Worm (Caenorhabditis elegans) whole organism, L4 larva: Measurements from ENCODE around the gene nstp-7.
A peak's percentile ranks its signal among the peaks of the same experiment; 100 is the strongest.

Experiments used
- F10B5.3 ChIP-seq: sonication (generic microtip); optimal IDR thresholded peaks from 2 replicates; lab custom pipeline; 2016; ENCODE audit warnings: mild to moderate bottlenecking, missing genetic modification characterization, missing compliant biosample characterization
- F26F4.8 ChIP-seq: fragments of 200-800 bp; sonication (Bioruptor generic); conservative IDR thresholded peaks from 2 replicates; pipeline ENCODE4 v1.3.6; 2022; ENCODE audit warnings: missing genetic modification characterization, missing compliant biosample characterization
- R02D3.7 ChIP-seq: fragments of 150-350 bp; sonication (generic microtip); optimal IDR thresholded peaks from 3 replicates; lab custom pipeline; 2014; ENCODE audit warnings: missing biosample characterization, missing genetic modification characterization
- T20F7.1 ChIP-seq: fragments of 200-800 bp; sonication (Bioruptor generic); optimal IDR thresholded peaks from 2 replicates; lab custom pipeline; 2018; ENCODE audit warnings: mild to moderate bottlenecking, missing genetic modification characterization, missing compliant biosample characterization
- T26A8.4 ChIP-seq: fragments of 200-800 bp; sonication (Bioruptor generic); IDR thresholded peaks from 2 replicates; pipeline ENCODE4 v1.3.6; 2022; ENCODE audit warnings: missing genetic modification characterization, missing compliant biosample characterization
- Y75B8A.6 ChIP-seq: fragments of 200-800 bp; sonication (Bioruptor generic); IDR thresholded peaks from 2 replicates; pipeline ENCODE4 v1.3.6; 2022; ENCODE audit warnings: missing genetic modification reagents, missing genetic modification characterization, missing compliant biosample characterization
- ZK546.5 ChIP-seq, 2 experiments: sonication (generic microtip); optimal IDR thresholded peaks; 2 replicates each; lab custom pipeline; 2017; ENCODE audit warnings: missing biosample characterization in 2 of 2, missing genetic modification characterization in 2 of 2
- ceh-20 ChIP-seq: fragments of 200-800 bp; sonication (Bioruptor generic); IDR thresholded peaks from 2 replicates; pipeline ENCODE4 v1.3.6; 2022; ENCODE audit warnings: missing genetic modification reagents, missing genetic modification characterization, missing compliant biosample characterization
- ceh-32 ChIP-seq: sonication (generic microtip); optimal IDR thresholded peaks from 2 replicates; lab custom pipeline; 2016; ENCODE audit warnings: mild to moderate bottlenecking, missing genetic modification characterization, missing compliant biosample characterization; ENCODE audit not compliant: poor library complexity
- ceh-82 ChIP-seq: sonication (generic microtip); optimal IDR thresholded peaks from 2 replicates; lab custom pipeline; 2017; ENCODE audit warnings: missing biosample characterization, missing genetic modification characterization
- cey-2 ChIP-seq: sonication (generic microtip); optimal IDR thresholded peaks from 3 replicates; lab custom pipeline; 2017; ENCODE audit warnings: missing genetic modification characterization, mild to moderate bottlenecking, missing compliant biosample characterization, antibody characterized with exemption, borderline replicate concordance; ENCODE audit not compliant: insufficient read depth
- daf-16 ChIP-seq, 3 experiments: sonication (generic microtip); optimal IDR thresholded peaks; 2 replicates each; lab custom pipeline; 2016 to 2017; ENCODE audit warnings: missing genetic modification characterization in 3 of 3, missing genetic modification reagents in 3 of 3, mild to moderate bottlenecking in 2 of 3, missing compliant biosample characterization in 2 of 3, missing biosample characterization in 1 of 3, moderate library complexity in 1 of 3
- dmd-6 ChIP-seq: fragments of 200-800 bp; sonication (Bioruptor generic); IDR thresholded peaks from 2 replicates; pipeline ENCODE4 v1.3.6; 2022; ENCODE audit warnings: missing genetic modification reagents, missing genetic modification characterization, missing compliant biosample characterization
- dmd-8 ChIP-seq: fragments of 200-800 bp; sonication (Bioruptor generic); IDR thresholded peaks from 2 replicates; pipeline ENCODE4 v1.3.6; 2022; ENCODE audit warnings: missing genetic modification characterization, missing compliant biosample characterization
- dpl-1 ChIP-seq: fragments of 150-350 bp; optimal IDR thresholded peaks from 2 replicates; lab custom pipeline; 2014; ENCODE audit warnings: missing biosample characterization, missing genetic modification reagents, missing genetic modification characterization
- duxl-1 ChIP-seq: sonication (generic microtip); optimal IDR thresholded peaks from 2 replicates; lab custom pipeline; 2016; ENCODE audit warnings: mild to moderate bottlenecking, missing genetic modification characterization, moderate library complexity, missing compliant biosample characterization; ENCODE audit not compliant: poor library complexity
- dve-1 ChIP-seq: sonication (generic microtip); optimal IDR thresholded peaks from 2 replicates; lab custom pipeline; 2017; ENCODE audit warnings: antibody characterized with exemption, mild to moderate bottlenecking, missing genetic modification characterization, missing compliant biosample characterization; ENCODE audit not compliant: insufficient read depth
- egl-27 ChIP-seq: sonication (generic microtip); optimal IDR thresholded peaks from 3 replicates; lab custom pipeline; 2017; ENCODE audit warnings: missing biosample characterization, missing genetic modification reagents, missing genetic modification characterization
- egl-43 ChIP-seq: fragments of 200-800 bp; sonication (Bioruptor generic); IDR thresholded peaks from 2 replicates; pipeline ENCODE4 v1.3.6; 2022; ENCODE audit warnings: missing genetic modification reagents, missing genetic modification characterization, missing compliant biosample characterization
- hlh-30 ChIP-seq: sonication (generic microtip); optimal IDR thresholded peaks from 2 replicates; lab custom pipeline; 2017; ENCODE audit warnings: antibody characterized with exemption, mild to moderate bottlenecking, missing genetic modification characterization, missing compliant biosample characterization; ENCODE audit not compliant: insufficient read depth
- lin-29 ChIP-seq: fragments of 200-800 bp; sonication (Bioruptor generic); IDR thresholded peaks from 2 replicates; pipeline ENCODE4 v1.3.6; 2022; ENCODE audit warnings: missing genetic modification reagents, missing genetic modification characterization, missing compliant biosample characterization
- madf-5 ChIP-seq, 2 experiments: fragments of 200-800 bp; sonication (Bioruptor generic); IDR thresholded peaks; 2 replicates each; pipeline ENCODE4 v1.3.6; 2022; ENCODE audit warnings: missing compliant biosample characterization in 2 of 2, missing genetic modification characterization in 2 of 2
- madf-9 ChIP-seq: fragments of 200-800 bp; sonication (Bioruptor generic); conservative IDR thresholded peaks from 2 replicates; pipeline ENCODE4 v1.3.6; 2022; ENCODE audit warnings: missing genetic modification reagents, missing genetic modification characterization, missing compliant biosample characterization
- mdl-1 ChIP-seq, 2 experiments: fragments of 150-350 bp in 1 of 2; sonication (generic microtip) in 1 of 2; optimal IDR thresholded peaks; 2 replicates each; lab custom pipeline; 2014 to 2017; ENCODE audit warnings: missing biosample characterization in 2 of 2, missing genetic modification characterization in 2 of 2
- mdt-29 ChIP-seq: fragments of 200-800 bp; sonication (Bioruptor generic); IDR thresholded peaks from 2 replicates; pipeline ENCODE4 v1.3.6; 2022; ENCODE audit warnings: missing genetic modification reagents, missing genetic modification characterization, missing compliant biosample characterization
- mep-1 ChIP-seq: fragments of 150-350 bp; sonication (generic microtip); optimal IDR thresholded peaks from 3 replicates; lab custom pipeline; 2014; ENCODE audit warnings: missing biosample characterization, missing genetic modification characterization
- mxl-2 ChIP-seq: fragments of 200-800 bp; sonication (Bioruptor generic); conservative IDR thresholded peaks from 2 replicates; pipeline ENCODE4 v1.3.6; 2022; ENCODE audit warnings: missing genetic modification reagents, missing genetic modification characterization, missing compliant biosample characterization
- mxl-3 ChIP-seq: fragments of 200-800 bp; sonication (Bioruptor generic); optimal IDR thresholded peaks from 2 replicates; lab custom pipeline; 2018; ENCODE audit warnings: mild to moderate bottlenecking, missing genetic modification characterization, missing compliant biosample characterization
- nhr-10 ChIP-seq: fragments of 150-350 bp; optimal IDR thresholded peaks from 2 replicates; lab custom pipeline; 2014; ENCODE audit warnings: missing biosample characterization, missing genetic modification characterization
- nhr-11 ChIP-seq: fragments of 150-350 bp; optimal IDR thresholded peaks from 2 replicates; lab custom pipeline; 2014; ENCODE audit warnings: missing biosample characterization, missing genetic modification characterization
- nhr-237 ChIP-seq: sonication (generic microtip); optimal IDR thresholded peaks from 2 replicates; lab custom pipeline; 2017; ENCODE audit warnings: missing biosample characterization, missing genetic modification characterization
- pha-4 ChIP-seq, 2 experiments: fragments of 150-350 bp in 1 of 2; fragments of 200-800 bp in 1 of 2; sonication (Bioruptor generic) in 1 of 2; IDR thresholded peaks in 1 of 2; optimal IDR thresholded peaks in 1 of 2; 2 replicates each; pipeline versions ENCODE4 v1.3.6 to Lab custom; 2014 to 2022; ENCODE audit warnings: missing genetic modification characterization in 2 of 2, missing genetic modification reagents in 2 of 2, missing biosample characterization in 1 of 2, missing compliant biosample characterization in 1 of 2
- php-3 ChIP-seq: fragments of 200-800 bp; sonication (Bioruptor generic); IDR thresholded peaks from 2 replicates; pipeline ENCODE4 v1.3.6; 2022; ENCODE audit warnings: missing genetic modification reagents, missing genetic modification characterization, missing compliant biosample characterization
- pqm-1 ChIP-seq: sonication (generic microtip); optimal IDR thresholded peaks from 2 replicates; lab custom pipeline; 2017; ENCODE audit warnings: missing biosample characterization, missing genetic modification characterization
- rbr-2 ChIP-seq: sonication (generic microtip); optimal IDR thresholded peaks from 2 replicates; lab custom pipeline; 2016; ENCODE audit warnings: missing genotype, missing genetic modification characterization, missing compliant biosample characterization
- unc-39 ChIP-seq: sonication (generic microtip); optimal IDR thresholded peaks from 2 replicates; lab custom pipeline; 2017; ENCODE audit warnings: missing biosample characterization, missing genetic modification characterization
- unc-62 ChIP-seq, 3 experiments: fragments of 150-350 bp in 1 of 3; sonication (generic microtip); optimal IDR thresholded peaks in 2 of 3; peaks in 1 of 3; 1 replicate in 1 of 3; 2 replicates in 2 of 3; lab custom pipeline; 2014 to 2017; ENCODE audit warnings: missing biosample characterization in 3 of 3, missing genetic modification characterization in 3 of 3, missing genetic modification reagents in 3 of 3, missing genotype in 1 of 3
- ztf-11 ChIP-seq: fragments of 150-350 bp; optimal IDR thresholded peaks from 2 replicates; lab custom pipeline; 2014; ENCODE audit warnings: missing biosample characterization, missing genetic modification characterization

The nstp-7 gene

ce11 chrV:534176-534575 is 47.5 kb upstream of the nstp-7 start, which contains the start of gene nhr-132 (continued):
- no peak for TF ChIP-seq T26A8.4 (GFP tag; lab: Robert Waterston, UW)
- peak; percentile 43 for TF ChIP-seq hlh-30 (tag; lab: Kevin White, UChicago)
- no peak for TF ChIP-seq T20F7.1 (GFP tag; lab: Kevin White, UChicago)
- TF ChIP-seq daf-16 (GFP tag; optimal IDR thresholded peaks at IDR 0.05; lab: Kevin White, UChicago), result no peak
- peak; percentile 80 for TF ChIP-seq daf-16 (tag; optimal IDR thresholded peaks at IDR 0.05; lab: Kevin White, UChicago)
- TF ChIP-seq ceh-20 (GFP tag; lab: Robert Waterston, UW), result no peak
- no peak for TF ChIP-seq mxl-2
- no peak for TF ChIP-seq ceh-32
- TF ChIP-seq egl-27 (tag; lab: Kevin White, UChicago), result no peak

ce11 chrV:536571-536970 is 45.1 kb upstream of the nstp-7 start, which contains the start of gene C14C6.5:
C14C6.5 (plus strand) TSS chrV:536628.
- peak in 1 of 2 experiments; percentile 93 for TF ChIP-seq unc-62 (GFP tag; optimal IDR thresholded peaks at IDR 0.05 in 1 of 2; lab: Kevin White, UChicago)
- no peak for TF ChIP-seq unc-62 (tag; optimal IDR thresholded peaks at IDR 0.05; lab: Kevin White, UChicago)
- no peak for TF ChIP-seq lin-29 (GFP tag; lab: Robert Waterston, UW)
- TF ChIP-seq cey-2, result no peak
- no peak for TF ChIP-seq nhr-11 (tag; lab: Kevin White, UChicago)

- TF ChIP-seq rbr-2 (no peak), dmd-6 (GFP tag; lab: Robert Waterston, UW) (no peak), unc-62 (GFP tag; optimal IDR thresholded peaks at IDR 0.05 in 1 of 2; lab: Kevin White, UChicago) (no peak), unc-62 (tag; optimal IDR thresholded peaks at IDR 0.05; lab: Kevin White, UChicago) (no peak), mdt-29 (GFP tag; lab: Robert Waterston, UW) (no peak), R02D3.7 (tag; lab: Kevin White, UChicago) (no peak), egl-43 (GFP tag; lab: Robert Waterston, UW) (no peak), madf-5 (GFP tag; IDR thresholded peaks at IDR 0.05; lab: Robert Waterston, UW) (no peak), F26F4.8 (GFP tag; lab: Robert Waterston, UW) (no peak), nhr-237 (no peak), Y75B8A.6 (no peak), pha-4 (GFP tag; IDR thresholded peaks at IDR 0.05; lab: Robert Waterston, UW) (no peak), pha-4 (tag; optimal IDR thresholded peaks at IDR 0.05; lab: Kevin White, UChicago) (no peak), nhr-10 (tag; lab: Kevin White, UChicago) (no peak), mep-1 (tag; lab: Kevin White, UChicago) (no peak), mxl-3 (no peak), dpl-1 (no peak), ztf-11 (tag; lab: Kevin White, UChicago) (no peak), ZK546.5 (tag; optimal IDR thresholded peaks at IDR 0.05; lab: Kevin White, UChicago) (no peak), dve-1 (tag; lab: Kevin White, UChicago) (no peak), unc-39 (no peak), madf-9 (GFP tag; lab: Robert Waterston, UW) (no peak)
Observed at ce11 chrV:539040-539510, 42.6 kb upstream of the nstp-7 start, which contains the start of gene nhr-155. nhr-155 (plus strand) TSS chrV:539460.

ce11 chrV:541470-541869 is 40.2 kb upstream of the nstp-7 start:
- TF ChIP-seq dve-1 (tag; lab: Kevin White, UChicago) (no peak), ceh-82 (tag; lab: Kevin White, UChicago) (no peak), pqm-1 (tag; lab: Kevin White, UChicago) (no peak), mep-1 (tag; lab: Kevin White, UChicago) (no peak), T20F7.1 (GFP tag; lab: Kevin White, UChicago) (no peak), T26A8.4 (GFP tag; lab: Robert Waterston, UW) (no peak), dmd-8 (GFP tag; lab: Robert Waterston, UW) (no peak), ceh-32 (no peak), php-3 (GFP tag; lab: Robert Waterston, UW) (no peak), mdl-1 (tag; optimal IDR thresholded peaks at IDR 0.05; lab: Kevin White, UChicago) (no peak), pha-4 (GFP tag; IDR thresholded peaks at IDR 0.05; lab: Robert Waterston, UW) (no peak), pha-4 (tag; optimal IDR thresholded peaks at IDR 0.05; lab: Kevin White, UChicago) (no peak), duxl-1 (tag; lab: Kevin White, UChicago) (no peak), R02D3.7 (tag; lab: Kevin White, UChicago) (no peak), F10B5.3 (tag; lab: Kevin White, UChicago) (no peak), unc-39 (no peak)
